Worm (Caenorhabditis elegans): ENCODE measurements around the gene F54D8.10.

Gene F54D8.10

DNA sequence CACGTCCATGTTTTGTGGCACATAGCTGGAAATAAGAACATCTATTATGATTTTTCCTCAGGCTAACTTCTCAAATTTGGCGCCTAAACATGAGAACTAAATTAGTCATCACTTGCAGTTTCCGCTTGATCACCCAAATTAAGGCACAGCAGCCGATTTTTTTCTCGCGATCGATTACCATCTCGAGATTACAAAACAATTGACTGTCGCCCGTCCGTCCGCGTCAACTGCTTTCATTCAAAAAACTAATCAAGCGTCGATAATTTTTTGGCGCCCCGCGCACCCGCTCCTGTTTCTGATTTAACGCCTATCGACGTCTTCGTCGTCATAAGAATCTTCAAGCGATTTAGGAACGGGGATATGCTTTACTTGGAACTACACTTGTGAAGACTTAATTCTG is 43.1 kb downstream of the F54D8.10 start:
- no peak for TF ChIP-seq unc-98 (GFP tag; IDR thresholded peaks at IDR 0.05)
- no peak for TF ChIP-seq rnt-1 (tag; optimal IDR thresholded peaks at IDR 0.05)
- no peak for TF ChIP-seq fkh-4 (tag; optimal IDR thresholded peaks at IDR 0.05; ENCODE audit: borderline replicate concordance)
- peak; percentile 44 for TF ChIP-seq unc-130 (tag; optimal IDR thresholded peaks at IDR 0.05)
- no peak for TF ChIP-seq ceh-90 (tag; optimal IDR thresholded peaks at IDR 0.05)
- no peak for TF ChIP-seq nhr-12 (tag; optimal IDR thresholded peaks at IDR 0.05)
- TF ChIP-seq snu-23 (GFP tag; optimal IDR thresholded peaks at IDR 0.05), result no peak

DNA sequence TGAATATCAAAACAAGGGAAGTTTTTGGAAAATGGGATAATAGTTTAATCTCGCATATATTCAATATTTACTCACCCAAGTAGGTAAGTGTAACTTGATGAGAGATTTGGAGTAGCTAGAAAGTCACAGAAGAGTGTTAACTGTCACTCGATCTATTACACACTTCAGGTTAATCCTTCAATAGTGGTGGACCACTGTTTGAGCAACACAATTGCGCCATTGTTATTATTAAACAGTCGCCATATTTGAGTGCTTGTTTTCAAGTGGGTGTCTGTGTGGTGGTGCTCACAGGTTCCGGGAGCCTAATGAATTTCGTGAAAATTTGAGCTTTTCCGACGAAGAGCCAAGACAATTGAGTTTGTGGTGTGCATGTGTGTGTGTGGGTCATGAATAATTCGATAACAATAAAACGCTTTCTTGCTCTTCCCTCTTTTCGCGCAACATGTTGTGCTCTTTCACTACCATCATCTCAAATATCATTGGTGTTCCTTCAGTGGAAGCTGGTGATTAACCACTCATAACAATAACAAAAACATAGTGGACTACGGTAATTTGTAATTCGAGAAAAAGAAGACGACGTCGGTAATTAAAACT is 44.4 kb downstream of the F54D8.10 start:
- no peak for TF ChIP-seq F16B12.6 (tag; optimal IDR thresholded peaks at IDR 0.05)
- TF ChIP-seq efl-1 (optimal IDR thresholded peaks at IDR 0.05), result no peak
- peak in 1 of 2 experiments; percentile 8 for TF ChIP-seq efl-1 (GFP tag; optimal IDR thresholded peaks at IDR 0.05 in 1 of 2)

DNA sequence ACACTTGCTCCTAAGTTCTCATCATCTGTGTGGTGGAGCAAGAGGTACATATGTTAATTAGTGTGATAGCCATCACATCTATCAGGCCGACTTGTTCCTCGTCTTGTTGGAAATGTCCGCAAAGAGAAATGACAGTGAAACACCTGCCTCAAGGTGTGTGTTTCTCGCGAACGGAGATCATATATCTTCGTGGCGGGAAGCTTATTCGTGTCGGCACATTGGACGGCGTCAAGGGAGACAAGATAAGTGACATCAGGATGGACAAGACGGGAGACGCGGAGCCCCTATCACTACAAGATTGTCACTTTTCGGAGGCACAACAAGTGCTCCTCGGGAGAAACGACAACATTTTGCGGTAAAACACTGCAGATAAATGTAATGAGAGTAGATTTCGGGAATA is 45.2 kb downstream of the F54D8.10 start:
- no peak for TF ChIP-seq alr-1 (tag; optimal IDR thresholded peaks at IDR 0.05; ENCODE audit: borderline replicate concordance)
- TF ChIP-seq tbx-2 (tag; optimal IDR thresholded peaks at IDR 0.05), result peak; percentile 15
- no peak for TF ChIP-seq elt-3 (tag; optimal IDR thresholded peaks at IDR 0.05)

DNA sequence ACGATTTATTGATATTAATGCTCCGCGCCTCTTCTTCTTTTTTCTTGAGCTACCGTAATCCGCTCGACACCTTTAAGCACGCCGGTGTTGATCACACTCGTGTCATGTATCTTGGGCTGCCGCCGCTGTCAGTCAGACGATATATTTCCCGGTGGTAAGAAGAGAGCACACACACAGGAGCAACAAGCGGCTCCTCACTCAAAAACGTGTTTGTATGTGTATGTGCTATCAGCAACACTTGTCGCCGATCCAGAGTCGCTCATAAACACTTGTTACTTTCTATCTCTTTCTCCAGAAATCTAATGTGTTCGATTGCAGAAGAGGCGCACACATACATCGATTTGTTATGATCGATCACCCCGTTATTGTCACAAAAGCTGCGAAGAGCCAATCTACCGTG is 46.0 kb downstream of the F54D8.10 start:
- TF ChIP-seq nhr-47 (tag; optimal IDR thresholded peaks at IDR 0.05) (no peak), nhr-237 (tag; optimal IDR thresholded peaks at IDR 0.05) (no peak), rnt-1 (tag; optimal IDR thresholded peaks at IDR 0.05) (peak; percentile 41), unc-130 (tag; optimal IDR thresholded peaks at IDR 0.05) (no peak), nhr-71 (tag; optimal IDR thresholded peaks at IDR 0.05) (peak; percentile 27), nhr-90 (tag; optimal IDR thresholded peaks at IDR 0.05; ENCODE audit: poor library complexity) (no peak), lin-14 (GFP tag; optimal IDR thresholded peaks at IDR 0.05) (peak; percentile 65), tbx-2 (tag; optimal IDR thresholded peaks at IDR 0.05) (peak; percentile 96), efl-1 (optimal IDR thresholded peaks at IDR 0.05) (no peak), efl-1 (GFP tag; optimal IDR thresholded peaks at IDR 0.05 in 1 of 2) (peak in 1 of 2 experiments; percentile 74), elt-2 (tag; optimal IDR thresholded peaks at IDR 0.05) (peak; percentile 29), snu-23 (GFP tag; optimal IDR thresholded peaks at IDR 0.05) (peak; percentile 5), mdl-1 (tag; optimal IDR thresholded peaks at IDR 0.05) (peak in 1 of 2 experiments; percentile 1), lsy-2 (tag; optimal IDR thresholded peaks at IDR 0.05) (peak; percentile 40 to 73)

DNA sequence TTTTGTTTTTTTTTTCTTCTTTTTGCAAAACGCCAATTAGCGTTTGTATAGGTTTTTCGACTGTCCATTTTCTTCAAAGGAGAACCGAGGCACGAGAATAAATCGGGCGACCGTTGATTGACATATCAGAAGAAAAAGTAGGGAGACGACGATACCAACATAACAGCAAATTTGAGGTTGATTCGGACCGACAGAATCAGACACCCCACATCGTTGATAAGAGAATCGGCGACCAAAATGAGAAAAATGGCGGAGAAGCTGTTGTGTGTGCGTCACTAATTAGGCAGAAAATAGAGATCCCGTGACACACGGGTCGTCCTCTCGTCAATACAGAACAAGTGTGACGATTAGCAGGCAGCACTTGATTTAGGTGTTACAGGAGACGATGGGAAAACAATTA is 47.3 kb downstream of the F54D8.10 start:
- TF ChIP-seq lin-14 (GFP tag; optimal IDR thresholded peaks at IDR 0.05), result peak; percentile 37
- peak in 1 of 2 experiments; percentile 26 for TF ChIP-seq mdl-1 (tag; optimal IDR thresholded peaks at IDR 0.05)
- no peak for TF ChIP-seq unc-86 (tag; optimal IDR thresholded peaks at IDR 0.05)
- peak; percentile 17 for TF ChIP-seq blmp-1 (tag; optimal IDR thresholded peaks at IDR 0.05)
- peak; percentile 11 for TF ChIP-seq nhr-90 (tag; optimal IDR thresholded peaks at IDR 0.05; ENCODE audit: poor library complexity)
- no peak for TF ChIP-seq ztf-4 (tag; optimal IDR thresholded peaks at IDR 0.05)
- peak in 1 of 2 experiments; percentile 30 for TF ChIP-seq lin-35 (GFP tag; optimal IDR thresholded peaks at IDR 0.05)
- TF ChIP-seq nhr-77 (tag; optimal IDR thresholded peaks at IDR 0.05), result no peak
- no peak for TF ChIP-seq dsc-1 (tag; optimal IDR thresholded peaks at IDR 0.05)
- no peak for TF ChIP-seq ceh-82 (tag; optimal IDR thresholded peaks at IDR 0.05)
- peak; percentile 47 for TF ChIP-seq nhr-71 (tag; optimal IDR thresholded peaks at IDR 0.05)
- TF ChIP-seq efl-1 (optimal IDR thresholded peaks at IDR 0.05), result no peak
- TF ChIP-seq efl-1 (GFP tag; optimal IDR thresholded peaks at IDR 0.05 in 1 of 2), result peak in 1 of 2 experiments; percentile 53
- peak; percentile 53 for TF ChIP-seq nhr-20 (tag; optimal IDR thresholded peaks at IDR 0.05)
- no peak for TF ChIP-seq xbp-1 (tag; optimal IDR thresholded peaks at IDR 0.05)
- no peak for TF ChIP-seq aha-1 (tag; optimal IDR thresholded peaks at IDR 0.05)
- no peak for TF ChIP-seq lin-13 (GFP tag; optimal IDR thresholded peaks at IDR 0.05)
- peak in 1 of 6 experiments; percentile 28 for TF ChIP-seq elt-3 (tag; optimal IDR thresholded peaks at IDR 0.05)
- TF ChIP-seq tbx-2 (tag; optimal IDR thresholded peaks at IDR 0.05), result peak; percentile 97
- TF ChIP-seq snu-23 (GFP tag; optimal IDR thresholded peaks at IDR 0.05), result peak; percentile 8
- no peak for TF ChIP-seq snpc-4 (tag; optimal IDR thresholded peaks at IDR 0.05)
- no peak for TF ChIP-seq Y116A8C.19 (tag; optimal IDR thresholded peaks at IDR 0.05; ENCODE audit: borderline replicate concordance)
- peak; percentile 85 for TF ChIP-seq nhr-85 (tag)
- TF ChIP-seq fkh-10 (GFP tag; optimal IDR thresholded peaks at IDR 0.05), result no peak
- TF ChIP-seq unc-130 (tag; optimal IDR thresholded peaks at IDR 0.05), result peak; percentile 63
- TF ChIP-seq ces-1 (GFP tag; optimal IDR thresholded peaks at IDR 0.05), result no peak
- no peak for TF ChIP-seq aly-2 (tag; optimal IDR thresholded peaks at IDR 0.05)
